Fruit fly (Drosophila melanogaster): ENCODE measurements around the gene CG7126.

CG7126 gene

DNA sequence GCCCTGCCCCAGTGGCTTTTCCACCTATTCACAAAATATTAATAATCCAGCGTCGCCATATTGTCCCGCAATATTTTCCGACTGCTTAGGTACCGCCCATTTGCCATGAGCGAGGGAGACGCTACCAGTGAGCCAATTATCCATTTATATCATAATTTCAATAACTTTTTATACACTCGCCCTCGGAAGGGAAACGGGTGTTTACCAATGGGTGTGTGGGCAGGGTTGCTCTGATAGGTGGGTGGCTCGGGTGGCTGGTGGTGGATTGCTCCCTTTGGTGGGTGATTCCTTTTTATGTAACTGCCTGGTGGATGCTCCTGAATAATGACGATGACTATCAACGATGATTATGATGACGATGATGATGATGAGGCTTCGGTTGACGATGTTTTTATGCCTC, 36.0 kb downstream of the CG7126 start:
- TF ChIP-seq noc (tag; optimal IDR thresholded peaks at IDR 0.05), result no peak

- TF ChIP-seq noc (tag; optimal IDR thresholded peaks at IDR 0.05), result no peak
Observed at dm6 chr3R:18265275-18265674, 37.4 kb downstream of the CG7126 start.

DNA sequence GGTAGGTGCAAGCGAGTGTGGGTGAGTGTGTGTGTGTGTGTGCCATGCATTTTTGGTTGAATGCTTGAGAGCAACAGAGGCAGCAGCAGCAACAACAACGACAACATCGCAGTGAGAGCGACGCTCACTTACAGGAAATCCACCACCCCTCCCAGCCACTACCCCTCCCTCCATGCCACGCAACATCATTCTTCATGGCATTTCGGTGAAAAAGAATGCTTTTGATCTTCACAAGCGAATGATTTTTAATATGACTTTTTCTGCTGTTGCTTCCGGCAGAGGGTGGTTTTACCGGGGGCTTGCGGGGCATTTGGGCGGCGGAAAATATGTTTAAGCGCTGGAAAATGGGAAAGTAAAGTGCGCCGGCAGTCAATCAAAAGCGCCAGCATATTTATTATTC, 41.0 kb downstream of the CG7126 start:
- TF ChIP-seq noc (tag; optimal IDR thresholded peaks at IDR 0.05), result no peak

- TF ChIP-seq noc (tag; optimal IDR thresholded peaks at IDR 0.05), result no peak
Observed at dm6 chr3R:18260016-18260415, 42.6 kb downstream of the CG7126 start.

DNA sequence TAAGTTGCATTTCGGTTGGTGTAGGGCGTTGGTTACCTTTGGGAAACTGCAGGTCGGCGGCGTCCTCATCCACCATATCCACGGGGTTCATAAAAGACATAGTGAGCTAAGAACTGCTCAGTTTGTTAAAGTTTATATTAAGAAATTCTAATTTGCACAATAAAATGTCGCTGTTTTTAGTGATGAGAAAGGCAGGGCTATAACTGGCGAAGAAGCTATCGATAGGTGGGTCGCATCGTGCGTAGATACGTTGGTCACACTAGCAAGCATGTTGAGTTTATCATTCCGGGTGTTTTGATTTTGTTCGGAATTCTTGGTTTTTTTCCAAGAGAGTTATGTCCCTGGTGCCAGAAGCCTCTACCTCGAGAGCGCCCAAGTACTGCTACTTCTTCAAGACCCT, 47.4 kb downstream of the CG7126 start, which contains the start of the genes Ada2a, Polr2D, Tgs1 and moi:
Ada2a (minus strand) TSS at position 207 of the 400 bp plus-strand sequence.
Polr2D (minus strand) TSS at position 207 of the 400 bp plus-strand sequence.
Tgs1 (plus strand) TSS at position 250 of the 400 bp plus-strand sequence.
moi (plus strand) TSS at position 250 of the 400 bp plus-strand sequence.
- no peak for TF ChIP-seq noc (tag; optimal IDR thresholded peaks at IDR 0.05)

DNA sequence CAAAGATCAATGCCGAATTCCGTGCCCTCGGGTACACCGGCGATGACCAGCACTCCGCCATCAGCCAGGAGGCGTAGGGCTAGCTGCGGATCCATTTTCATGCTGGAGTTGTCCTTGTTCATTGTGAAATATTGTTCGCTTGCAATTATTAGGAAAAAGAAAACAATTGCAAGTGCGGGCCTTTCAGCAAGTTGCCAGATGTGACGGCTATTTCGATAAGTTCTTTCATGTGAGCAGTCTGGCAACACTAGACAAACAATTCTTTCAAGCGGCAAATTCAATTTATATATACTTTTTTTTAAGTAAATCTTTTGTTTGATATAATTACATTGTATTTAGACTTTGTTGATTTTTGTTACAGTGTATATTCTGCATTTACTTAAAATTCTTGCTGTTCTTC, 50.1 kb downstream of the CG7126 start, which contains the start of gene CG12320:
CG12320 (minus strand) TSS at position 157 of the 400 bp plus-strand sequence.
- no peak for TF ChIP-seq noc (tag; optimal IDR thresholded peaks at IDR 0.05)
